Fruit fly (Drosophila melanogaster): Measurements from ENCODE around the gene Zip99C.

Gene Zip99C

DNA sequence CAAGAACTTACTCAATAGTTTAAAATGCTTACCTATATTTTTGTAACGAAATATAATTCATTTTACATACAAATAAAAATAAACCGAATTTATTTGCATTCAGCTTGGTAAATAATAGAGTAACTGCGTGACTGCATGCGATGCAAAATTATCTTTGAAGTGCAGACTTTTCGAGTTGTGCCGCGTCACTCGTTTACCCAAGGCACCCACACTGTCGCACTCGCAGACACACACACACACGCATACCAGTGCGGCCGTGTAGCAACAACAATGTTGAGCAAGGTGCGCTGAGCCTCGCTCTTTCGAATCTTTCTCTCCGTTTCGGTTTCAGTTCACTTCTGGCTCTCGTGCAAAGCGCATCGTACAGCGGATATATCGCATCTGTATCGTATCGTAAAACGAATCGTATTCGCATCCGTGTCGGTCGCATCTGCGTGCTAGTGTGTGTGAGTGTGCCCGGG lies 8.1 kb upstream of the Zip99C start, which contains the start of gene CG31038 (continued):
- TF ChIP-seq gcm (GFP tag; optimal IDR thresholded peaks at IDR 0.05) (no peak), CG10543 (GFP tag; optimal IDR thresholded peaks at IDR 0.05) (peak; percentile 34), Dip3 (GFP tag; optimal IDR thresholded peaks at IDR 0.05) (no peak), CG10959 (GFP tag; IDR thresholded peaks at IDR 0.05) (no peak), wek (GFP tag; optimal IDR thresholded peaks at IDR 0.05) (peak; percentile 39), Lim3 (GFP tag; IDR thresholded peaks at IDR 0.05) (no peak), CG14441 (GFP tag; IDR thresholded peaks at IDR 0.05) (no peak), zf30C (GFP tag; optimal IDR thresholded peaks at IDR 0.05) (no peak), CG18476 (GFP tag; optimal IDR thresholded peaks at IDR 0.05) (no peak), CG5953 (GFP tag; IDR thresholded peaks at IDR 0.05) (no peak), Jarid2 (GFP tag; optimal IDR thresholded peaks at IDR 0.05) (peak; percentile 96), CG13894 (tag; optimal IDR thresholded peaks at IDR 0.05) (no peak), br (optimal IDR thresholded peaks at IDR 0.05) (no peak), CG6175 (GFP tag; IDR thresholded peaks at IDR 0.05) (no peak), CG4617 (GFP tag; optimal IDR thresholded peaks at IDR 0.05; ENCODE audit: borderline replicate concordance) (no peak), Mes4 (GFP tag; optimal IDR thresholded peaks at IDR 0.05) (no peak), ara (GFP tag; IDR thresholded peaks at IDR 0.05) (peak; percentile 61; the same call in 1 of the 2 replicates), Ravus (GFP tag; IDR thresholded peaks at IDR 0.05) (no peak), stwl (tag; optimal IDR thresholded peaks at IDR 0.05) (peak; percentile 13), twi (tag; optimal IDR thresholded peaks at IDR 0.05) (no peak), onecut (GFP tag; IDR thresholded peaks at IDR 0.05) (no peak; the same call in 1 of the 2 replicates), CG15601 (tag; optimal IDR thresholded peaks at IDR 0.05) (peak; percentile 80), CG6654 (GFP tag; optimal IDR thresholded peaks at IDR 0.05) (no peak), Dll (GFP tag; IDR thresholded peaks at IDR 0.05; ENCODE audit: partially characterized antibody) (0 out of 4 replicates have a peak, but pooled peaks have one; percentile 36), pnt (GFP tag; optimal IDR thresholded peaks at IDR 0.05) (no peak), Doc3 (GFP tag; IDR thresholded peaks at IDR 0.05; ENCODE audit: partially characterized antibody) (no peak), org-1 (GFP tag; optimal IDR thresholded peaks at IDR 0.05) (no peak), CoRest (tag; optimal IDR thresholded peaks at IDR 0.05) (no peak), CG16779 (GFP tag; IDR thresholded peaks at IDR 0.05) (no peak), sens-2 (GFP tag; IDR thresholded peaks at IDR 0.05) (peak; percentile 41; the same call in 1 of the 2 replicates), GATAe (GFP tag; conservative IDR thresholded peaks at IDR 0.05) (no peak), sc (optimal IDR thresholded peaks at IDR 0.05) (no peak), sc (GFP tag; optimal IDR thresholded peaks at IDR 0.05) (no peak), Sry-δ (GFP tag; optimal IDR thresholded peaks at IDR 0.05) (no peak), D (optimal IDR thresholded peaks at IDR 0.05) (no peak), D (GFP tag; optimal IDR thresholded peaks at IDR 0.05) (no peak), CG12744 (GFP tag; optimal IDR thresholded peaks at IDR 0.05) (no peak), fru (optimal IDR thresholded peaks at IDR 0.05) (no peak), Chrac-16 (GFP tag; optimal IDR thresholded peaks at IDR 0.05) (no peak), Sin3A (optimal IDR thresholded peaks at IDR 0.05) (no peak), CG7372 (GFP tag; IDR thresholded peaks at IDR 0.05) (no peak), Tbp (GFP tag; optimal IDR thresholded peaks at IDR 0.05) (no peak), bsh (GFP tag; optimal IDR thresholded peaks at IDR 0.05) (no peak), Six4 (GFP tag; optimal IDR thresholded peaks at IDR 0.05) (no peak), CG43689 (GFP tag; IDR thresholded peaks at IDR 0.05) (no peak), lov (optimal IDR thresholded peaks at IDR 0.05) (no peak), lov (GFP tag; IDR thresholded peaks at IDR 0.05) (0 out of 3 replicates have a peak, but pooled peaks have one; percentile 40), unpg (GFP tag; optimal IDR thresholded peaks at IDR 0.05) (no peak), chm (GFP tag; IDR thresholded peaks at IDR 0.05) (peak; percentile 77), Hr39 (optimal IDR thresholded peaks at IDR 0.05) (no peak), Atf3 (GFP tag; optimal IDR thresholded peaks at IDR 0.05) (no peak), CG2889 (GFP tag; IDR thresholded peaks at IDR 0.05) (no peak), sob (GFP tag; IDR thresholded peaks at IDR 0.05) (peak; percentile 57), H15 (GFP tag; IDR thresholded peaks at IDR 0.05) (no peak)

Data from whole organism, embryonic.